Fruit fly (Drosophila melanogaster): ENCODE measurements around the gene CG42692.

The CG42692 gene

DNA sequence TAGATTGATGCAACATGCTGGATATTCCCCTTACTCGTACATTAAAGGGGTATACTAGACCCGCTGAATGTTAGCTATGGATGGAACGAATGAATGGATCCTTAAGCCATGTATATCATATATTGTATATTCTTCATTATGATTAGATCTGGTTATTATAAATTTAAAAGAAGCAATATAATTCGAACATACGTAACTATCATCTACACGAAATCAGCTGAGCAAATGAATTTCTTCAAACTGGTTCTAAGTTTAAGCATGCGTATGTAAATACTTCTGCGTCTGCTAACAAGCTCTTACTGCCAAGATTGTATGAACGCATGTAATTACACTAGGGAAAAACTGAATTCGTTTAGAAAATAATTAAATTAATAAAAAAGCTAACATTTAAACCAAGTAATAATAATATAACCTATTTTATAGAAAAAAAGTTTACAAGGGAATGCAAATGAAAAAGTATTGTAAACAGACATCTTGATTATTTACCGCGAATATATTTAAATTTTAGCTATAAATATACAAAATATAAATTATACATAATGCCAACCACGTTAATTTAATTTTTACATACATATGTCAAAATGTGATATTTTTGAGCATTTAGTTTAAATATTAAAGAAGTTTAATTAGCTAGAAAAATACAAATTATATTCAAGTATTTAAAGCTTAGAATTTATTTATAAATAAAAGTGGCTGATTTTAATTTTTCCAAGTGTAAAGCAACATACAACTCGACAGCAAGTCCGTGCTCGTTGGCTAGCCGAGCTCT is 13.2 kb downstream of the CG42692 start (continued):
- TF ChIP-seq E2f1 (GFP tag; IDR thresholded peaks at IDR 0.05) (peak; percentile 62), nerfin-1 (tag; optimal IDR thresholded peaks at IDR 0.05) (peak; percentile 10), CG9727 (GFP tag; optimal IDR thresholded peaks at IDR 0.05) (peak; percentile 88), cas (GFP tag; IDR thresholded peaks at IDR 0.05) (0 out of 2 replicates have a peak, but pooled peaks have one; percentile 5), CG10321 (GFP tag; IDR thresholded peaks at IDR 0.05) (no peak), CG2875 (GFP tag; optimal IDR thresholded peaks at IDR 0.05) (peak; percentile 57), CoRest (tag; optimal IDR thresholded peaks at IDR 0.05) (peak; percentile 88), CG32532 (GFP tag; IDR thresholded peaks at IDR 0.05) (peak; percentile 62), CG7786 (GFP tag; optimal IDR thresholded peaks at IDR 0.05) (no peak), Lpt (GFP tag; optimal IDR thresholded peaks at IDR 0.05) (no peak), Antp (GFP tag; optimal IDR thresholded peaks at IDR 0.05) (peak; percentile 33), HmgZ (tag; optimal IDR thresholded peaks at IDR 0.05) (peak; percentile 54), CG4730 (GFP tag; IDR thresholded peaks at IDR 0.05) (peak; percentile 52), HHEX (GFP tag; optimal IDR thresholded peaks at IDR 0.05) (peak; percentile 54), ase (GFP tag; IDR thresholded peaks at IDR 0.05) (0 out of 3 replicates have a peak, but pooled peaks have one; percentile 44), CG8290 (GFP tag; optimal IDR thresholded peaks at IDR 0.05) (no peak), CG8290 (tag; optimal IDR thresholded peaks at IDR 0.05) (peak in 1 of 2 experiments; percentile 92), CG14667 (GFP tag; IDR thresholded peaks at IDR 0.05) (peak; percentile 48; the same call in 1 of the 2 replicates), slbo (GFP tag; IDR thresholded peaks at IDR 0.05) (peak; percentile 62), Hand (GFP tag; optimal IDR thresholded peaks at IDR 0.05) (no peak), CG13424 (tag; optimal IDR thresholded peaks at IDR 0.05) (peak; percentile 74), grau (tag; optimal IDR thresholded peaks at IDR 0.05) (peak; percentile 79), tna (GFP tag; IDR thresholded peaks at IDR 0.05; ENCODE audit: partially characterized antibody) (no peak), Dek (tag; optimal IDR thresholded peaks at IDR 0.05) (peak; percentile 8), CG17359 (tag; optimal IDR thresholded peaks at IDR 0.05) (peak; percentile 66), Side (GFP tag; optimal IDR thresholded peaks at IDR 0.05) (peak; percentile 2), bowl (GFP tag; IDR thresholded peaks at IDR 0.05) (0 out of 2 replicates have a peak, but pooled peaks have one; percentile 27), slou (GFP tag; optimal IDR thresholded peaks at IDR 0.05) (peak; percentile 9), jumu (GFP tag; optimal IDR thresholded peaks at IDR 0.05) (peak; percentile 1), CG2202 (tag; optimal IDR thresholded peaks at IDR 0.05) (peak; percentile 61), crp (GFP tag; optimal IDR thresholded peaks at IDR 0.05) (peak in 1 of 2 experiments; percentile 38), Jarid2 (GFP tag; optimal IDR thresholded peaks at IDR 0.05) (no peak), bab2 (GFP tag; optimal IDR thresholded peaks at IDR 0.05) (peak; percentile 38), Awh (GFP tag; IDR thresholded peaks at IDR 0.05) (peak; percentile 75), gcm (GFP tag; optimal IDR thresholded peaks at IDR 0.05) (peak; percentile 17), stc (GFP tag; IDR thresholded peaks at IDR 0.05) (peak; percentile 60), chn (GFP tag; optimal IDR thresholded peaks at IDR 0.05) (peak; percentile 7), da (GFP tag; optimal IDR thresholded peaks at IDR 0.05) (no peak), ind (GFP tag; optimal IDR thresholded peaks at IDR 0.05) (peak; percentile 39), CG4854 (GFP tag; optimal IDR thresholded peaks at IDR 0.05) (peak; percentile 34), MESR4 (GFP tag; optimal IDR thresholded peaks at IDR 0.05) (peak; percentile 8), ATbp (GFP tag; optimal IDR thresholded peaks at IDR 0.05) (peak; percentile 61), zfh2 (GFP tag; optimal IDR thresholded peaks at IDR 0.05) (no peak), CG2120 (GFP tag; optimal IDR thresholded peaks at IDR 0.05) (peak; percentile 65), D19B (GFP tag; optimal IDR thresholded peaks at IDR 0.05) (peak; percentile 90), CG16863 (GFP tag; optimal IDR thresholded peaks at IDR 0.05) (peak; percentile 53), Ada2b (GFP tag; IDR thresholded peaks at IDR 0.05) (peak; percentile 36; the same call in 1 of the 2 replicates), gt (GFP tag; IDR thresholded peaks at IDR 0.05) (peak; percentile 53; the same call in 1 of the 2 replicates), YL-1 (GFP tag; optimal IDR thresholded peaks at IDR 0.05) (no peak)
